Worm (Caenorhabditis elegans) whole organism, late embryonic: ENCODE measurements around the gene pks-1.

ENCODE experiments used
- ceh-2 ChIP-seq: sonication (generic microtip); optimal IDR thresholded peaks from 2 replicates; lab custom pipeline; 2016; ENCODE audit warnings: missing genotype, missing genetic modification characterization, missing compliant biosample characterization
- ceh-34 ChIP-seq: sonication (generic microtip); optimal IDR thresholded peaks from 2 replicates; lab custom pipeline; 2016; ENCODE audit warnings: mild to moderate bottlenecking, missing genetic modification characterization, missing compliant biosample characterization

DNA sequence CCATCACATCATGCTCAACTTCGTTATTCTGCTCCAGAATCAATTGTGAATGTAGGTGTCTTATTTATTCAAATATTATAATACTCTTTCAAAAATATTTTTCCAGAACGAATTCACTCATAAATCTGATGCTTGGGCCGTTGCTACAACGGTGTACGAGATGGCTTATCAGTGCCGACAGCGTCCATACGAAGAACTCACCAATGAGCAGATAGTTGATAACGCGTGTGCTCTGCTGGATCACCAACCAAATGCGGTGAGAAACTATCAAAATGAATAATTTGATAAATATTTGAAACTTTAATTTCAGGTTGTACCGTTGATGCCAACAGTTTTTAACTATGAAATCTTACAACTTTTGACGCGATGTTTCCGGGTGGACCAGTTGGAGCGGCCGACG, 52.0 kb downstream of the pks-1 start:
- TF ChIP-seq ceh-34 (tag; lab: Kevin White, UChicago) (no peak), ceh-2 (tag; lab: Kevin White, UChicago) (no peak)
